Fruit fly (Drosophila melanogaster): ENCODE results near the gene Pdha.

Gene Pdha

dm6 chrX:4687778-4688399, 14.2 kb upstream of the Pdha start, which contains the start of gene ctp:
ctp (plus strand) TSS chrX:4687800.
- TF ChIP-seq E2f2 (GFP tag; IDR thresholded peaks at IDR 0.05) (peak; percentile 55; the same call in 1 of the 2 replicates), gro (GFP tag; optimal IDR thresholded peaks at IDR 0.05) (peak; percentile 38), ewg (GFP tag; optimal IDR thresholded peaks at IDR 0.05) (no peak), Rfx (GFP tag; IDR thresholded peaks at IDR 0.05) (peak; percentile 65), CG17612 (GFP tag; IDR thresholded peaks at IDR 0.05) (no peak), luna (GFP tag; optimal IDR thresholded peaks at IDR 0.05) (no peak), slp2 (GFP tag; optimal IDR thresholded peaks at IDR 0.05) (peak; percentile 5), chinmo (GFP tag; IDR thresholded peaks at IDR 0.05; ENCODE audit: partially characterized antibody) (peak; percentile 77; the same call in 3 of the 4 replicates), crp (GFP tag; optimal IDR thresholded peaks at IDR 0.05) (peak in 1 of 2 experiments; percentile 77), dpn (GFP tag; optimal IDR thresholded peaks at IDR 0.05) (peak; percentile 27 to 41), NfI (GFP tag; optimal IDR thresholded peaks at IDR 0.05) (peak; percentile 14), vfl (GFP tag; optimal IDR thresholded peaks at IDR 0.05) (peak; percentile 40), grau (tag; optimal IDR thresholded peaks at IDR 0.05) (peak; percentile 50), CG4404 (GFP tag; IDR thresholded peaks at IDR 0.05) (peak; percentile 33; the same call in 1 of the 2 replicates), amos (GFP tag; IDR thresholded peaks at IDR 0.05; ENCODE audit: partially characterized antibody) (peak; percentile 40), dati (GFP tag; IDR thresholded peaks at IDR 0.05) (no peak), Atf-2 (GFP tag; optimal IDR thresholded peaks at IDR 0.05) (peak; percentile 3), fd64A (GFP tag; optimal IDR thresholded peaks at IDR 0.05) (peak; percentile 35), CG17186 (GFP tag; optimal IDR thresholded peaks at IDR 0.05) (peak; percentile 16), schlank (tag; optimal IDR thresholded peaks at IDR 0.05) (no peak), CG7357 (GFP tag; IDR thresholded peaks at IDR 0.05) (no peak), CG11695 (GFP tag; IDR thresholded peaks at IDR 0.05) (0 out of 3 replicates have a peak, but pooled peaks have one; percentile 26), Awh (GFP tag; IDR thresholded peaks at IDR 0.05) (no peak), CG15514 (GFP tag; optimal IDR thresholded peaks at IDR 0.05) (peak; percentile 46), fd96Cb (tag; optimal IDR thresholded peaks at IDR 0.05) (peak; percentile 1), CG17359 (tag; optimal IDR thresholded peaks at IDR 0.05) (peak; percentile 32), phol (tag; optimal IDR thresholded peaks at IDR 0.05) (peak; percentile 41), Abd-B (GFP tag; optimal IDR thresholded peaks at IDR 0.05) (no peak), Bteb2 (GFP tag; optimal IDR thresholded peaks at IDR 0.05) (peak; percentile 21), HLHmδ (GFP tag; optimal IDR thresholded peaks at IDR 0.05) (peak; percentile 28), HLH4C (GFP tag; IDR thresholded peaks at IDR 0.05; ENCODE audit: partially characterized antibody) (peak; percentile 83), gcm2 (GFP tag; optimal IDR thresholded peaks at IDR 0.05) (no peak), lbe (GFP tag; optimal IDR thresholded peaks at IDR 0.05) (peak; percentile 21), Dip3 (GFP tag; optimal IDR thresholded peaks at IDR 0.05) (no peak), CG9932 (GFP tag; IDR thresholded peaks at IDR 0.05) (peak; percentile 78), D19A (tag; optimal IDR thresholded peaks at IDR 0.05) (peak; percentile 3), CG2202 (tag; optimal IDR thresholded peaks at IDR 0.05) (no peak), PHDP (tag; optimal IDR thresholded peaks at IDR 0.05) (peak; percentile 44), Dip2 (GFP tag; IDR thresholded peaks at IDR 0.05) (no peak), her (GFP tag; optimal IDR thresholded peaks at IDR 0.05) (peak; percentile 70), row (GFP tag; IDR thresholded peaks at IDR 0.05) (peak; percentile 87), CG31441 (GFP tag; IDR thresholded peaks at IDR 0.05) (peak; percentile 47; the same call in 1 of the 2 replicates), CG17328 (GFP tag; IDR thresholded peaks at IDR 0.05) (peak; percentile 38; the same call in 1 of the 2 replicates), disco-r (GFP tag; optimal IDR thresholded peaks at IDR 0.05) (peak; percentile 35), CG6175 (GFP tag; IDR thresholded peaks at IDR 0.05) (no peak), CG4424 (GFP tag; optimal IDR thresholded peaks at IDR 0.05) (peak; percentile 26), cwo (GFP tag; optimal IDR thresholded peaks at IDR 0.05) (no peak), CG12744 (GFP tag; optimal IDR thresholded peaks at IDR 0.05) (no peak), CG34376 (GFP tag; optimal IDR thresholded peaks at IDR 0.05) (peak; percentile 78)
